Fruit fly (Drosophila melanogaster): Measurements from ENCODE around the gene Oga.

The Oga gene

DNA sequence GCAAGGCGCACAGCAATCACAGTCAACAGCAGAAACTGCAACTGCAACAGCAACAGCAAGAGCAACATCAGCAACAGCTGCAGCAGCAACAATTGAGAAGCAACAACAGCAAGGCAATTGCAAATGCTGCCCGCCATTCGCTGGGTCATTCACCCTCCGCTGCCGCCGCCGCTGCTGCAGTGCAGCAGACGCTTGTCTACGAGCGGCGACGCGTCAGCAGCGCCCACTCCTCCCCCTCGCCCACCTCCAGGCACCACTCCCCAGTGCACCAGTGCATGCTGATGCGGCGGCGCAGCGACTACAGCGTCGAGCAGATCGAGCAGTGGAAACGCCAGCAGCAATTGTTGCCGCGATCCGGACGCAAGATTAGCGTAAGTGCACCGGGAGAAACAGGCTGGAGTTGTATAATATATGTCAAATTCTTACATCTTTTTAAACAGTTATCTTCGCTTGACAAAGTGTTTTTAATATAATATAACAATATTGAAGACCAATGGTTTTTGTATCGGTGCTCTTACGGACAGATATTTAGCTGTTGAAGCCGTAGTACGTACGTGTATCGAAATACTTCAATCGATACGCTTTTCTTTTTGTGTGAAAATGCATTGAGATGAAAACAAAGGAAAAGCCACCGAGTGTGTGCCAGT is 13.1 kb upstream of the Oga start (continued):
- no peak for TF ChIP-seq D (optimal IDR thresholded peaks at IDR 0.05)
- peak; percentile 64 for TF ChIP-seq D (GFP tag; optimal IDR thresholded peaks at IDR 0.05)
- no peak for TF ChIP-seq Oaz (GFP tag; IDR thresholded peaks at IDR 0.05)
- TF ChIP-seq CG8089 (GFP tag; optimal IDR thresholded peaks at IDR 0.05): no peak
- TF ChIP-seq Dip3 (GFP tag; optimal IDR thresholded peaks at IDR 0.05): no peak
- TF ChIP-seq sc (optimal IDR thresholded peaks at IDR 0.05): no peak
- TF ChIP-seq sc (GFP tag; optimal IDR thresholded peaks at IDR 0.05): peak; percentile 25
- no peak for TF ChIP-seq Stat92E (GFP tag; optimal IDR thresholded peaks at IDR 0.05)
- no peak for TF ChIP-seq Nf-YB (GFP tag; optimal IDR thresholded peaks at IDR 0.05)
- no peak for TF ChIP-seq HmgZ (tag; optimal IDR thresholded peaks at IDR 0.05)
- no peak for TF ChIP-seq CG10321 (GFP tag; IDR thresholded peaks at IDR 0.05)
- no peak for TF ChIP-seq luna (GFP tag; optimal IDR thresholded peaks at IDR 0.05)
- no peak for TF ChIP-seq Lpt (GFP tag; optimal IDR thresholded peaks at IDR 0.05)
- TF ChIP-seq CG11695 (GFP tag; IDR thresholded peaks at IDR 0.05): no peak
- peak; percentile 53; the same call in 1 of the 2 replicates for TF ChIP-seq CG5953 (GFP tag; IDR thresholded peaks at IDR 0.05)
- TF ChIP-seq bab2 (GFP tag; optimal IDR thresholded peaks at IDR 0.05): no peak
- no peak for TF ChIP-seq fu2 (GFP tag; optimal IDR thresholded peaks at IDR 0.05)
- TF ChIP-seq Rx (GFP tag; IDR thresholded peaks at IDR 0.05): no peak
- no peak for TF ChIP-seq Poxn (GFP tag; IDR thresholded peaks at IDR 0.05)
- peak; percentile 37; the same call in 1 of the 2 replicates for TF ChIP-seq CG17328 (GFP tag; IDR thresholded peaks at IDR 0.05)
- TF ChIP-seq CG8944 (GFP tag; optimal IDR thresholded peaks at IDR 0.05): no peak
- peak; percentile 18 for TF ChIP-seq jing (GFP tag; optimal IDR thresholded peaks at IDR 0.05)
- no peak for TF ChIP-seq pum (GFP tag; optimal IDR thresholded peaks at IDR 0.05)
- TF ChIP-seq Antp (GFP tag; optimal IDR thresholded peaks at IDR 0.05): no peak
- no peak for TF ChIP-seq CG8290 (GFP tag; optimal IDR thresholded peaks at IDR 0.05)
- no peak for TF ChIP-seq CG8290 (tag; optimal IDR thresholded peaks at IDR 0.05)
- no peak for TF ChIP-seq tx (GFP tag; optimal IDR thresholded peaks at IDR 0.05)
- no peak for TF ChIP-seq CG18764 (GFP tag; optimal IDR thresholded peaks at IDR 0.05)
- TF ChIP-seq Drgx (GFP tag; IDR thresholded peaks at IDR 0.05): peak; percentile 90
- 0 out of 2 replicates have a peak, but pooled peaks have one; percentile 12 for TF ChIP-seq CG10366 (GFP tag; IDR thresholded peaks at IDR 0.05)
- TF ChIP-seq ssp (GFP tag; IDR thresholded peaks at IDR 0.05): peak; percentile 48; the same call in 1 of the 2 replicates
- no peak for TF ChIP-seq Deaf1 (tag; optimal IDR thresholded peaks at IDR 0.05)
- peak; percentile 54 to 67 for TF ChIP-seq bsh (GFP tag; optimal IDR thresholded peaks at IDR 0.05)
- TF ChIP-seq CG14050 (GFP tag; IDR thresholded peaks at IDR 0.05): no peak
- TF ChIP-seq ATbp (GFP tag; optimal IDR thresholded peaks at IDR 0.05): peak; percentile 67
- peak; percentile 55 for TF ChIP-seq nmo (GFP tag; optimal IDR thresholded peaks at IDR 0.05)
- TF ChIP-seq crp (GFP tag; optimal IDR thresholded peaks at IDR 0.05): no peak
- no peak for TF ChIP-seq CG4617 (GFP tag; optimal IDR thresholded peaks at IDR 0.05; ENCODE audit: borderline replicate concordance)
- TF ChIP-seq esg (GFP tag; conservative IDR thresholded peaks at IDR 0.05): no peak; the same call in 1 of the 2 replicates
- TF ChIP-seq otp (GFP tag; IDR thresholded peaks at IDR 0.05): 0 out of 3 replicates have a peak, but pooled peaks have one; percentile 31
- no peak for TF ChIP-seq Myb (GFP tag; optimal IDR thresholded peaks at IDR 0.05)
- TF ChIP-seq dmrt99B (tag; optimal IDR thresholded peaks at IDR 0.05): peak; percentile 54
- TF ChIP-seq crol (GFP tag; IDR thresholded peaks at IDR 0.05): peak; percentile 79
- TF ChIP-seq CG7745 (tag; optimal IDR thresholded peaks at IDR 0.05): no peak
- peak; percentile 28; the same call in 1 of the 2 replicates for TF ChIP-seq onecut (GFP tag; IDR thresholded peaks at IDR 0.05)
- no peak for TF ChIP-seq Dek (tag; optimal IDR thresholded peaks at IDR 0.05)
- no peak for TF ChIP-seq CG3838 (GFP tag; optimal IDR thresholded peaks at IDR 0.05)
- no peak for TF ChIP-seq chm (GFP tag; IDR thresholded peaks at IDR 0.05)
- no peak for TF ChIP-seq Bdp1 (GFP tag; optimal IDR thresholded peaks at IDR 0.05)
- TF ChIP-seq Blimp-1 (GFP tag; optimal IDR thresholded peaks at IDR 0.05): peak; percentile 66
- TF ChIP-seq CG12942 (GFP tag; optimal IDR thresholded peaks at IDR 0.05): no peak
- no peak for TF ChIP-seq Gsc (GFP tag; IDR thresholded peaks at IDR 0.05)
